Worm (Caenorhabditis elegans) whole organism, late embryonic: Measurements from ENCODE around the gene timm-17B.2.

Source experiments
- K02D7.2 ChIP-seq: sonication (generic microtip); optimal IDR thresholded peaks from 2 replicates; lab custom pipeline; 2017; ENCODE audit warnings: mild to moderate bottlenecking, missing genetic modification characterization, missing compliant biosample characterization
- ahr-1 ChIP-seq: sonication (generic microtip); optimal IDR thresholded peaks from 2 replicates; lab custom pipeline; 2016; ENCODE audit warnings: missing genetic modification characterization, missing compliant biosample characterization
- ama-1 ChIP-seq: fragments of 150-350 bp; optimal IDR thresholded peaks from 2 replicates; lab custom pipeline; 2014
- ceh-31 ChIP-seq: sonication (generic microtip); optimal IDR thresholded peaks from 2 replicates; lab custom pipeline; 2016; ENCODE audit warnings: missing genetic modification characterization, missing compliant biosample characterization
- fkh-10 ChIP-seq: fragments of 150-350 bp; optimal IDR thresholded peaks from 2 replicates; lab custom pipeline; 2014; ENCODE audit warnings: missing biosample characterization, missing genetic modification reagents, missing genetic modification characterization
- fkh-6 ChIP-seq: sonication (generic microtip); optimal IDR thresholded peaks from 2 replicates; lab custom pipeline; 2016; ENCODE audit warnings: missing genetic modification characterization, missing compliant biosample characterization
- nhr-11 ChIP-seq: fragments of 150-350 bp; optimal IDR thresholded peaks from 2 replicates; lab custom pipeline; 2014; ENCODE audit warnings: missing biosample characterization, missing genetic modification characterization
- rnt-1 ChIP-seq: sonication (generic microtip); optimal IDR thresholded peaks from 2 replicates; lab custom pipeline; 2016; ENCODE audit warnings: missing genetic modification characterization, missing compliant biosample characterization
- unc-55 ChIP-seq: sonication (generic microtip); optimal IDR thresholded peaks from 2 replicates; lab custom pipeline; 2017; ENCODE audit warnings: missing biosample characterization, missing genetic modification reagents, missing genetic modification characterization

ce11 chrIV:8385662-8386061 is 10.8 kb upstream of the timm-17B.2 start:
- TF ChIP-seq fkh-10 (GFP tag; lab: Kevin White, UChicago) (no peak), nhr-11 (no peak), rnt-1 (tag; lab: Kevin White, UChicago) (no peak), ceh-31 (tag; lab: Kevin White, UChicago) (no peak), ama-1 (lab: Kevin White, UChicago) (no peak), K02D7.2 (tag; lab: Kevin White, UChicago) (no peak), fkh-6 (tag; lab: Kevin White, UChicago) (no peak), unc-55 (GFP tag; lab: Kevin White, UChicago) (no peak), ahr-1 (tag; lab: Kevin White, UChicago) (no peak)
